Worm (Caenorhabditis elegans): ENCODE measurements around the gene Y53C12A.6.

- TF ChIP-seq fos-1 (tag; optimal IDR thresholded peaks at IDR 0.05) (no peak), R02D3.7 (tag; optimal IDR thresholded peaks at IDR 0.05) (no peak), aly-2 (tag; optimal IDR thresholded peaks at IDR 0.05) (no peak), lsy-2 (tag; optimal IDR thresholded peaks at IDR 0.05) (peak in 1 of 2 experiments; percentile 12), ceh-82 (tag; optimal IDR thresholded peaks at IDR 0.05) (no peak), jun-1 (tag; optimal IDR thresholded peaks at IDR 0.05) (no peak), unc-39 (tag; optimal IDR thresholded peaks at IDR 0.05) (no peak), dve-1 (tag; optimal IDR thresholded peaks at IDR 0.05; ENCODE audit: insufficient read depth) (no peak), daf-16 (GFP tag; optimal IDR thresholded peaks at IDR 0.05) (no peak), daf-16 (tag; optimal IDR thresholded peaks at IDR 0.05) (no peak)
Measured at ce11 chrII:9690067-9690632, 27.7 kb downstream of the Y53C12A.6 start.
